Fruit fly (Drosophila melanogaster) whole organism, prepupa: Measurements from ENCODE around the gene RhoL.

Experiments used
- Blimp-1 ChIP-seq: fragments of 200-800 bp; sonication (Bioruptor generic); optimal IDR thresholded peaks from 3 replicates; lab custom pipeline; 2017; ENCODE audit warnings: missing biosample characterization, missing genetic modification characterization, mild to moderate bottlenecking, moderate library complexity, missing genetic modification reagents
- CG10669 ChIP-seq: fragments of 200-800 bp; sonication (Bioruptor generic); optimal IDR thresholded peaks from 3 replicates; lab custom pipeline; 2018; ENCODE audit warnings: missing biosample characterization, mild to moderate bottlenecking, missing genetic modification characterization, moderate library complexity
- CG11294 ChIP-seq: fragments of 200-800 bp; sonication (Bioruptor generic); IDR thresholded peaks from 2 replicates; pipeline ENCODE4 v1.3.6; 2022; ENCODE audit warnings: missing biosample characterization, missing genetic modification characterization
- CG11902 ChIP-seq: fragments of 200-800 bp; sonication (Bioruptor generic); optimal IDR thresholded peaks from 3 replicates; lab custom pipeline; 2016; ENCODE audit warnings: missing biosample characterization, missing genetic modification characterization
- CG1621 ChIP-seq: fragments of 200-800 bp; sonication (Bioruptor generic); optimal IDR thresholded peaks from 3 replicates; lab custom pipeline; 2018; ENCODE audit warnings: missing biosample characterization, mild to moderate bottlenecking, missing genetic modification characterization
- CG3032 ChIP-seq: fragments of 200-800 bp; optimal IDR thresholded peaks from 2 replicates; lab custom pipeline; 2019; ENCODE audit warnings: missing biosample characterization, mild to moderate bottlenecking, missing genetic modification characterization, moderate library complexity
- CG31627 ChIP-seq: fragments of 200-800 bp; sonication (Bioruptor generic); optimal IDR thresholded peaks from 3 replicates; lab custom pipeline; 2016; ENCODE audit warnings: missing biosample characterization, missing genetic modification characterization
- CG34406 ChIP-seq: fragments of 200-800 bp; sonication (Bioruptor generic); optimal IDR thresholded peaks from 3 replicates; lab custom pipeline; 2016; ENCODE audit warnings: missing biosample characterization, missing genetic modification characterization
- CG3919 ChIP-seq: fragments of 200-800 bp; sonication (Bioruptor generic); optimal IDR thresholded peaks from 3 replicates; lab custom pipeline; 2016; ENCODE audit warnings: missing biosample characterization, missing genetic modification characterization
- CG4318 ChIP-seq: fragments of 200-800 bp; sonication (Bioruptor generic); optimal IDR thresholded peaks from 3 replicates; lab custom pipeline; 2017; ENCODE audit warnings: missing biosample characterization, mild to moderate bottlenecking, missing genetic modification characterization
- CG6276 ChIP-seq: fragments of 200-800 bp; sonication (Bioruptor generic); optimal IDR thresholded peaks from 2 replicates; lab custom pipeline; 2017; ENCODE audit warnings: missing biosample characterization, mild to moderate bottlenecking, missing genetic modification characterization
- CG6808 ChIP-seq: fragments of 200-800 bp; sonication (Bioruptor generic); optimal IDR thresholded peaks from 3 replicates; lab custom pipeline; 2017; ENCODE audit warnings: missing biosample characterization, missing genetic modification characterization, mild to moderate bottlenecking, moderate library complexity, missing genetic modification reagents
- CG7368 ChIP-seq: fragments of 200-800 bp; sonication (Bioruptor generic); optimal IDR thresholded peaks from 3 replicates; lab custom pipeline; 2016; ENCODE audit warnings: missing biosample characterization, missing genetic modification characterization
- CG8319 ChIP-seq: fragments of 200-800 bp; sonication (Bioruptor generic); optimal IDR thresholded peaks from 3 replicates; lab custom pipeline; 2016; ENCODE audit warnings: missing biosample characterization, missing genetic modification characterization
- Eip75B ChIP-seq: fragments of 200-800 bp; sonication (Bioruptor generic); optimal IDR thresholded peaks from 3 replicates; lab custom pipeline; 2016; ENCODE audit warnings: missing biosample characterization, missing genetic modification characterization
- Eip78C ChIP-seq: fragments of 200-800 bp; sonication (Bioruptor generic); peaks from one replicate; lab custom pipeline; 2016; ENCODE audit warnings: missing biosample characterization, missing genetic modification characterization
- Ets21C ChIP-seq: fragments of 200-800 bp; sonication (Bioruptor generic); optimal IDR thresholded peaks from 3 replicates; lab custom pipeline; 2016; ENCODE audit warnings: missing biosample characterization, missing genetic modification characterization
- Ets96B ChIP-seq: fragments of 200-800 bp; optimal IDR thresholded peaks from 2 replicates; lab custom pipeline; 2019; ENCODE audit warnings: missing biosample characterization, mild to moderate bottlenecking, missing genetic modification characterization, moderate library complexity
- Gug ChIP-seq: fragments of 200-800 bp; sonication (Bioruptor generic); IDR thresholded peaks from 2 replicates; pipeline ENCODE4 v1.3.6; 2022; ENCODE audit warnings: missing biosample characterization, missing genetic modification characterization
- Hr38 ChIP-seq: sonication (Bioruptor generic); optimal IDR thresholded peaks from 2 replicates; lab custom pipeline; 2016; ENCODE audit warnings: missing biosample characterization, missing genetic modification characterization
- Hr39 ChIP-seq: fragments of 200-800 bp; sonication (Bioruptor generic); optimal IDR thresholded peaks from 2 replicates; lab custom pipeline; 2016; ENCODE audit warnings: missing biosample characterization, missing genetic modification characterization
- Hr4 ChIP-seq: fragments of 200-800 bp; sonication (Bioruptor generic); optimal IDR thresholded peaks from 3 replicates; lab custom pipeline; 2016; ENCODE audit warnings: missing biosample characterization, missing genetic modification characterization
- Lpt ChIP-seq: fragments of 200-800 bp; sonication (Bioruptor generic); optimal IDR thresholded peaks from 3 replicates; lab custom pipeline; 2016; ENCODE audit warnings: missing biosample characterization, missing genetic modification characterization
- OdsH ChIP-seq: fragments of 200-800 bp; sonication (Bioruptor generic); optimal IDR thresholded peaks from 3 replicates; lab custom pipeline; 2016; ENCODE audit warnings: missing biosample characterization, missing genetic modification characterization
- Smox ChIP-seq: fragments of 200-800 bp; sonication (Bioruptor generic); optimal IDR thresholded peaks from 3 replicates; lab custom pipeline; 2016; ENCODE audit warnings: missing biosample characterization, missing genetic modification characterization
- Sox102F ChIP-seq: fragments of 200-800 bp; sonication (Bioruptor generic); optimal IDR thresholded peaks from 2 replicates; lab custom pipeline; 2016; ENCODE audit warnings: missing biosample characterization, mild to moderate bottlenecking, missing genetic modification characterization
- Sox14 ChIP-seq: fragments of 200-800 bp; sonication (Bioruptor generic); optimal IDR thresholded peaks from 3 replicates; lab custom pipeline; 2016; ENCODE audit warnings: missing biosample characterization, missing genetic modification characterization
- cyc ChIP-seq: fragments of 200-800 bp; sonication (Bioruptor generic); optimal IDR thresholded peaks from 3 replicates; lab custom pipeline; 2016; ENCODE audit warnings: missing biosample characterization, missing genetic modification characterization
- dac ChIP-seq: fragments of 200-800 bp; sonication (Bioruptor generic); optimal IDR thresholded peaks from 2 replicates; lab custom pipeline; 2017; ENCODE audit warnings: missing biosample characterization, mild to moderate bottlenecking, missing genetic modification characterization
- dsx ChIP-seq: fragments of 200-800 bp; optimal IDR thresholded peaks from 3 replicates; lab custom pipeline; 2019; ENCODE audit warnings: missing biosample characterization, mild to moderate bottlenecking, missing genetic modification characterization, moderate library complexity; ENCODE audit not compliant: poor library complexity, severe bottlenecking
- eg ChIP-seq: fragments of 200-800 bp; sonication (Bioruptor generic); IDR thresholded peaks from 3 replicates; pipeline ENCODE4 v1.3.6; 2022; ENCODE audit warnings: missing biosample characterization, missing genetic modification characterization
- esn ChIP-seq: fragments of 200-800 bp; sonication (Bioruptor generic); optimal IDR thresholded peaks from 2 replicates; lab custom pipeline; 2016; ENCODE audit warnings: missing biosample characterization, mild to moderate bottlenecking, missing genetic modification characterization, moderate library complexity
- fkh ChIP-seq: fragments of 200-800 bp; sonication (Bioruptor generic); optimal IDR thresholded peaks from 3 replicates; lab custom pipeline; 2017; ENCODE audit warnings: missing biosample characterization, mild to moderate bottlenecking, missing genetic modification characterization, moderate library complexity
- net ChIP-seq: fragments of 200-800 bp; sonication (Bioruptor generic); optimal IDR thresholded peaks from 3 replicates; lab custom pipeline; 2016; ENCODE audit warnings: missing biosample characterization, missing genetic modification characterization
- pdm3 ChIP-seq: fragments of 200-800 bp; sonication (Bioruptor generic); optimal IDR thresholded peaks from 3 replicates; lab custom pipeline; 2016; ENCODE audit warnings: missing biosample characterization, missing genetic modification characterization
- salr ChIP-seq, 2 experiments: fragments of 200-800 bp; sonication (Bioruptor generic); optimal IDR thresholded peaks; 3 replicates each; lab custom pipeline; 2016 to 2018; ENCODE audit warnings: missing biosample characterization in 2 of 2, missing genetic modification characterization in 2 of 2, mild to moderate bottlenecking in 1 of 2
- spab ChIP-seq: fragments of 200-800 bp; sonication (Bioruptor generic); optimal IDR thresholded peaks from 2 replicates; lab custom pipeline; 2017; ENCODE audit warnings: missing biosample characterization, mild to moderate bottlenecking, missing genetic modification characterization, missing genetic modification reagents
- svp ChIP-seq: fragments of 200-800 bp; sonication (Bioruptor generic); peaks from one replicate; lab custom pipeline; 2016; ENCODE audit warnings: missing biosample characterization, missing genetic modification characterization

Gene RhoL

DNA sequence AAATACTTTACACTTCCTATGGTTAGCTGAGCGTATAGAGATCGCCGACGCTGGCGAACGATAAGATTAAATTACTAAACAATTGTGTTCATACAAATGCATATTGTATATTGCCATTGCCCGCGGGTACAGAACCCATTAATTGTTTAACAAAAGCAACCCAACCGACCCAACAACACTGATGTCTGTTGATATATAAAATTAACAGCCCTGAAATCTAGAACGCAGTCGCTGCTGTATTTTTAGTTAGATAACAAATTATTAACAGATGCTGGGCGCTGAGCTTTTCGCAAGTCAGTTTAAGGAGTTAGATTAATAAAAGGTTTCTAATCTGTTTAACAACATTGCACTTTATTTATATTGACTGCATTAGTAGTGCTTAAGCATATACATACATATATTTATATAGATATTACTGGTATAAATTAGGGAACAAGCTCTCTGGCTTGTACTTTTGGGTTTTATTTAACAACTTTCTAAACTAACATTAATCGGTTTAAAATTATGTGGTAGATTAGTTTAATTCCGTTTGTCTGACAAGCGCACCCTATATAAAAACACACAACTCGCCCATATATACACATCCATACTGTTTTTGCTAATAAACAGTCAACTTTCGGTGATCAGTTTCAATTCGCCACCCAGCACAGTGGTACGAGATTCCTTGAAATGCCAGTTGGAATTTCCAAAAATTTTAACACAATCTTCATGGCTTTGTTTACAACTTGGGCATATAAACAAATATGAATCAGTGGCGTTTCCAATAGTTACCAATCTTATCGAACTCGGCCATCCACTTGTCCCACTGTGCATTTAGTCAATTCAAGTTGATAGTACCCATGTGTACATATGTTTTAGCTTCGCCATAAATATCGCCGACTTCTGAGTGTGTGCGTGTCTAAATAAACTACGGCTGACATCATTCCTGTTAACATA lies 25.8 kb upstream of the RhoL start (continued):
- no peak for TF ChIP-seq Hr39
- peak; percentile 84 for TF ChIP-seq pdm3 (GFP tag; lab: Kevin White, UChicago)
- peak; percentile 87 for TF ChIP-seq esn (GFP tag; lab: Kevin White, UChicago)
- TF ChIP-seq cyc (GFP tag; lab: Kevin White, UChicago), result peak; percentile 86
- TF ChIP-seq Sox14 (GFP tag; lab: Kevin White, UChicago), result no peak
- no peak for TF ChIP-seq Hr4 (GFP tag; lab: Kevin White, UChicago)
- peak; percentile 76 for TF ChIP-seq Lpt (GFP tag; lab: Kevin White, UChicago)
- peak; percentile 71 for TF ChIP-seq dac (GFP tag; lab: Kevin White, UChicago)
- peak; percentile 94 for TF ChIP-seq CG3919
- TF ChIP-seq Ets96B (tag; lab: Kevin White, UChicago), result no peak
- peak; percentile 75 for TF ChIP-seq spab
- TF ChIP-seq dsx (GFP tag; lab: Kevin White, UChicago), result no peak
- no peak for TF ChIP-seq Eip75B (GFP tag; lab: Kevin White, UChicago)
- TF ChIP-seq CG11902 (GFP tag; lab: Kevin White, UChicago), result peak; percentile 91
- peak in 1 of 2 experiments; percentile 55 for TF ChIP-seq salr (GFP tag; optimal IDR thresholded peaks at IDR 0.05; lab: Kevin White, UChicago)
- no peak for TF ChIP-seq CG1621 (tag; lab: Kevin White, UChicago)
- no peak for TF ChIP-seq Sox102F (GFP tag; lab: Kevin White, UChicago)
- TF ChIP-seq CG34406 (GFP tag; lab: Kevin White, UChicago), result peak; percentile 80
- peak; percentile 85 for TF ChIP-seq CG31627
- peak; percentile 98 for TF ChIP-seq Eip78C
- TF ChIP-seq Gug (GFP tag; lab: Robert Waterston, UW), result peak; percentile 90
- TF ChIP-seq Hr38 (GFP tag; lab: Kevin White, UChicago), result peak; percentile 12
- TF ChIP-seq CG6276 (GFP tag; lab: Kevin White, UChicago), result peak; percentile 90
- TF ChIP-seq CG11294 (GFP tag; lab: Robert Waterston, UW), result peak; percentile 94
- peak; percentile 85 for TF ChIP-seq CG10669
- TF ChIP-seq CG3032 (tag; lab: Kevin White, UChicago), result peak; percentile 57
- no peak for TF ChIP-seq CG6808
- no peak for TF ChIP-seq CG7368 (GFP tag; lab: Kevin White, UChicago)
- peak; percentile 27 for TF ChIP-seq Blimp-1
- peak; percentile 88 for TF ChIP-seq net (GFP tag; lab: Kevin White, UChicago)
- TF ChIP-seq CG8319 (GFP tag; lab: Kevin White, UChicago), result peak; percentile 85
- TF ChIP-seq OdsH (GFP tag; lab: Kevin White, UChicago), result peak; percentile 87
- peak; percentile 68 for TF ChIP-seq CG4318
- peak; percentile 77 for TF ChIP-seq Ets21C (GFP tag; lab: Kevin White, UChicago)
- no peak for TF ChIP-seq Smox (GFP tag; lab: Kevin White, UChicago)

DNA sequence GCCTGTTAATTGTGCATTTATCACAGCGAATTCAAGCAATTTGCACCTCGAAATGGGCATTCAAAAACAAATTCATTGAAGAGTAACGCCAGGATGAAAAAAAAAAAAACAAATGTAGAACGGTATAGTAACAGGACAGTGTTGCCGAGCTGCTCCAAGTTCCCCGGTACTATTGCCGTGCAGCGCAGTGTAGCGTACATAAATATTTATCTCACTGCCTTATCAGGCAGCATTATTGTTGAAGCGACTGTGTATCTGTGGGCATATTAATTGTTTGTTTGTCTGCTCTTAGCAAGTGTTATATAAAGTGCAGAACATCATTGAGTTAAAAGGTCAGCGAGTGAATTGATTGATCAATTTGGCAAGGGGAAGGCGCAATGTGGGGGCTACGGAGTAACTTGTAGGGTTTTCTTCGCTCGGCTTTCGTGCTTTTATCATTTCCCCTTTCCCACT lies 14.0 kb upstream of the RhoL start:
- TF ChIP-seq fkh (GFP tag; lab: Kevin White, UChicago) (peak; percentile 84), eg (GFP tag; lab: Robert Waterston, UW) (no peak), svp (GFP tag; lab: Kevin White, UChicago) (peak; percentile 74)
